Worm (Caenorhabditis elegans): ENCODE results near the gene F13B12.7.

Gene F13B12.7

DNA sequence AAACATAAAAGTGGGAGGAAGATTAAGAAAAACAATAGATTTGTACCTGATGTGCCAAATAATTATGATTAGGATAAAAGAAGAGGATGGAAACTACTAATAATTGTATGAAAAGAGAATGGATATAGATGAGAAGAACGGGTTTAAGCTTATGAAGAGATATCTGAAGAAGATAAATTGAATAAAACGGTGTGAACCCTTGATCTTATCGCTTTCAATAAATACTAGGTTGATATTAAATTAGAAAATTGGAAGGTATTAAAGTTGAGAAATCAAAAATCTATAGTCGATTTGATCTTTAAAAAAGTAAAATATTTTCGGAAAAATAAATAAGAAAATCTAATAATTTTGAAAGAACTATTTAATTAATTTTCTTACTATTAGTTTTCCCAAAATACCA lies 6.2 kb downstream of the F13B12.7 start, which contains the start of gene F13B12.4:
Gene F13B12.4, minus strand, starts transcription at position 101 of the 400 bp plus-strand sequence.
- TF ChIP-seq zip-11 (GFP tag; IDR thresholded peaks at IDR 0.05) (no peak), php-3 (GFP tag; IDR thresholded peaks at IDR 0.05) (no peak), zag-1 (tag; optimal IDR thresholded peaks at IDR 0.05) (no peak), ceh-28 (tag; optimal IDR thresholded peaks at IDR 0.05) (no peak), lin-39 (tag; optimal IDR thresholded peaks at IDR 0.05) (no peak), rbr-2 (tag; optimal IDR thresholded peaks at IDR 0.05) (no peak), lir-3 (tag; optimal IDR thresholded peaks at IDR 0.05) (no peak), Y75B8A.6 (GFP tag; IDR thresholded peaks at IDR 0.05) (no peak), lsy-2 (tag; optimal IDR thresholded peaks at IDR 0.05) (no peak), ztf-7 (tag; optimal IDR thresholded peaks at IDR 0.05) (no peak), attf-4 (tag; optimal IDR thresholded peaks at IDR 0.05) (no peak), nhr-42 (GFP tag; IDR thresholded peaks at IDR 0.05) (no peak), zfp-3 (GFP tag; conservative IDR thresholded peaks at IDR 0.05) (no peak), lin-1 (GFP tag; IDR thresholded peaks at IDR 0.05) (no peak)

DNA sequence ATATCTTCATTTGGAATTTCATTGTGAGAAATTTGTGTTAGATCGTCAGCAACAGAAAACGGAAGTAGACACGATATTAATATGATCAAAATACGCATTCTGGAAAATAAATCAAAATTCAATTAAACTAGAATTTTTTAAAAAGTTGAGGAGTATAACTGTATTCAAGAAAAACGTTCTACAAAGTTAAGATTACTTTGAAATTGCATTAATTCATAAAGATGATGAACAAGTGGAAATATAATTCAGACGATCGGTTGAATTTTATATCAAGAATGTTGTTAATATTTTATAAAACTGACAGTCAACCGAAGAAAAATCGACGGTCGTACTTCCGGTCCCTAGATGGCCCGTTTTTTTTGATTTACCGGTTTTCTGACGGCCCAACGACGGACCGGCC lies 9.4 kb downstream of the F13B12.7 start, which contains the start of gene F01D4.8:
Gene F01D4.8, minus strand, starts transcription at position 101 of the 400 bp plus-strand sequence.
- TF ChIP-seq zip-2 (tag; optimal IDR thresholded peaks at IDR 0.05): no peak
- no peak for TF ChIP-seq cey-2 (tag; optimal IDR thresholded peaks at IDR 0.05; ENCODE audit: borderline replicate concordance, insufficient read depth)
- TF ChIP-seq Y105C5A.15 (GFP tag; IDR thresholded peaks at IDR 0.05): no peak
- no peak for TF ChIP-seq T26A8.4 (GFP tag; IDR thresholded peaks at IDR 0.05)
- no peak for TF ChIP-seq D1046.2 (GFP tag; IDR thresholded peaks at IDR 0.05)
- TF ChIP-seq nhr-6 (tag; optimal IDR thresholded peaks at IDR 0.05): no peak
- no peak for TF ChIP-seq saeg-2 (GFP tag; IDR thresholded peaks at IDR 0.05)
- no peak for TF ChIP-seq aly-2 (tag; optimal IDR thresholded peaks at IDR 0.05)
- no peak for TF ChIP-seq lin-29 (GFP tag; IDR thresholded peaks at IDR 0.05)
- no peak for TF ChIP-seq mdl-1 (tag; optimal IDR thresholded peaks at IDR 0.05)
- no peak for TF ChIP-seq sdz-12 (GFP tag; optimal IDR thresholded peaks at IDR 0.05)
- no peak for TF ChIP-seq F49E8.2 (tag; optimal IDR thresholded peaks at IDR 0.05; ENCODE audit: borderline replicate concordance)
- TF ChIP-seq zag-1 (tag; optimal IDR thresholded peaks at IDR 0.05): no peak
- TF ChIP-seq daf-16 (GFP tag; optimal IDR thresholded peaks at IDR 0.05): no peak
- TF ChIP-seq daf-16 (tag; optimal IDR thresholded peaks at IDR 0.05): no peak
- TF ChIP-seq hlh-30 (tag; optimal IDR thresholded peaks at IDR 0.05; ENCODE audit: insufficient read depth): no peak
- TF ChIP-seq dmd-8 (GFP tag; IDR thresholded peaks at IDR 0.05): no peak

DNA sequence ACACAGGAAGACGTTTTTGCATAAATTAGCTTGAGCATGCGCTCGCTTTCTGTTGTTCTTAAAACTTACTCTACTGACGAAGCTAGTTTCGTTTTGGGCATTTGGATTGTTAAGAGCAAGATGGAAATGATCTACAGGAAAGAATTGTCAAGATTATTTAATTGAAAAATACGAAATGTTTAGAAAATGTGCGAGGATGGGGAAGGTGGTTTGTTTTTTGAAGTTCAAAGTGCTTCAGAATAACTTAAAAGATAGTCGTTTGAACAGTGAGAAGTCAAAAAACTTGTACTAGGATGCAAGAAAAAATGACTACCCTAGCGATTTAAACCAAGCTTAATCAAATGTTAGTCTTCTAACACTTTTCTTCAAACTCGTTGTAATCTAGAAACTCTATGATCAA lies 13.5 kb downstream of the F13B12.7 start, which contains the start of gene srb-17:
Gene srb-17, minus strand, starts transcription at position 101 of the 400 bp plus-strand sequence.
- TF ChIP-seq daf-12 (tag; optimal IDR thresholded peaks at IDR 0.05) (no peak), dve-1 (tag; optimal IDR thresholded peaks at IDR 0.05; ENCODE audit: insufficient read depth) (no peak), nhr-237 (tag; optimal IDR thresholded peaks at IDR 0.05) (no peak), ceh-20 (GFP tag; IDR thresholded peaks at IDR 0.05) (no peak), Y105C5A.15 (GFP tag; IDR thresholded peaks at IDR 0.05) (no peak), unc-39 (tag; optimal IDR thresholded peaks at IDR 0.05) (no peak), zfp-3 (GFP tag; conservative IDR thresholded peaks at IDR 0.05) (no peak), egl-43 (GFP tag; IDR thresholded peaks at IDR 0.05) (no peak), lin-15B (tag; optimal IDR thresholded peaks at IDR 0.05) (no peak), tag-97 (GFP tag; IDR thresholded peaks at IDR 0.05) (no peak), pqm-1 (tag; optimal IDR thresholded peaks at IDR 0.05) (no peak), zag-1 (tag; optimal IDR thresholded peaks at IDR 0.05) (no peak), rbr-2 (tag; optimal IDR thresholded peaks at IDR 0.05) (no peak), zip-11 (GFP tag; IDR thresholded peaks at IDR 0.05) (no peak), ZK546.5 (tag; optimal IDR thresholded peaks at IDR 0.05) (no peak)

Data from whole organism, L4 larva.